Worm (Caenorhabditis elegans) whole organism, L4 larva: ENCODE results near the gene K12H6.6.

ENCODE experiments used
- F37D6.2 ChIP-seq: sonication (generic microtip); optimal IDR thresholded peaks from 2 replicates; lab custom pipeline; 2016; ENCODE audit warnings: mild to moderate bottlenecking, missing genetic modification characterization, missing compliant biosample characterization
- F44E2.7 ChIP-seq: fragments of 200-800 bp; sonication (Bioruptor generic); IDR thresholded peaks from 2 replicates; pipeline ENCODE4 v2.1.2; 2022; ENCODE audit warnings: missing genetic modification characterization, missing compliant biosample characterization
- F49E8.2 ChIP-seq: sonication (generic microtip); optimal IDR thresholded peaks from 2 replicates; lab custom pipeline; 2016; ENCODE audit warnings: missing compliant biosample characterization, mild to moderate bottlenecking, missing genetic modification characterization, borderline replicate concordance
- Y105C5A.15 ChIP-seq: fragments of 200-800 bp; sonication (Bioruptor generic); IDR thresholded peaks from 2 replicates; pipeline ENCODE4 v1.3.6; 2022; ENCODE audit warnings: missing genetic modification characterization, missing compliant biosample characterization
- Y75B8A.6 ChIP-seq: fragments of 200-800 bp; sonication (Bioruptor generic); IDR thresholded peaks from 2 replicates; pipeline ENCODE4 v1.3.6; 2022; ENCODE audit warnings: missing genetic modification reagents, missing genetic modification characterization, missing compliant biosample characterization
- aha-1 ChIP-seq: fragments of 150-350 bp; peaks from one replicate; lab custom pipeline; 2014; ENCODE audit warnings: missing biosample characterization, missing genetic modification characterization
- aly-2 ChIP-seq: sonication (generic microtip); optimal IDR thresholded peaks from 2 replicates; lab custom pipeline; 2018; ENCODE audit warnings: missing biosample characterization, missing genetic modification characterization
- arid-1 ChIP-seq: fragments of 200-800 bp; sonication (Bioruptor generic); conservative IDR thresholded peaks from 2 replicates; pipeline ENCODE4 v1.3.6; 2022; ENCODE audit warnings: missing genetic modification reagents, missing genetic modification characterization, missing compliant biosample characterization
- ceh-20 ChIP-seq: fragments of 200-800 bp; sonication (Bioruptor generic); IDR thresholded peaks from 2 replicates; pipeline ENCODE4 v1.3.6; 2022; ENCODE audit warnings: missing genetic modification reagents, missing genetic modification characterization, missing compliant biosample characterization
- ceh-28 ChIP-seq: fragments of 150-350 bp; optimal IDR thresholded peaks from 2 replicates; lab custom pipeline; 2014; ENCODE audit warnings: missing biosample characterization, missing genetic modification reagents, missing genetic modification characterization
- ceh-62 ChIP-seq: sonication (generic microtip); optimal IDR thresholded peaks from 2 replicates; lab custom pipeline; 2017; ENCODE audit warnings: missing biosample characterization, missing genetic modification characterization
- ceh-82 ChIP-seq: sonication (generic microtip); optimal IDR thresholded peaks from 2 replicates; lab custom pipeline; 2017; ENCODE audit warnings: missing biosample characterization, missing genetic modification characterization
- daf-16 ChIP-seq, 3 experiments: sonication (generic microtip); optimal IDR thresholded peaks; 2 replicates each; lab custom pipeline; 2016 to 2017; ENCODE audit warnings: missing genetic modification characterization in 3 of 3, missing genetic modification reagents in 3 of 3, mild to moderate bottlenecking in 2 of 3, missing compliant biosample characterization in 2 of 3, missing biosample characterization in 1 of 3, moderate library complexity in 1 of 3
- daf-8 ChIP-seq: fragments of 200-800 bp; sonication (Bioruptor generic); IDR thresholded peaks from 2 replicates; pipeline ENCODE4 v1.3.6; 2022; ENCODE audit warnings: missing genetic modification characterization, missing compliant biosample characterization
- dmd-8 ChIP-seq: fragments of 200-800 bp; sonication (Bioruptor generic); IDR thresholded peaks from 2 replicates; pipeline ENCODE4 v1.3.6; 2022; ENCODE audit warnings: missing genetic modification characterization, missing compliant biosample characterization
- dpl-1 ChIP-seq: fragments of 150-350 bp; optimal IDR thresholded peaks from 2 replicates; lab custom pipeline; 2014; ENCODE audit warnings: missing biosample characterization, missing genetic modification reagents, missing genetic modification characterization
- fkh-10 ChIP-seq: fragments of 150-350 bp; optimal IDR thresholded peaks from 2 replicates; lab custom pipeline; 2014; ENCODE audit warnings: missing biosample characterization, missing genetic modification reagents, missing genetic modification characterization
- gei-8 ChIP-seq: fragments of 200-800 bp; sonication (Bioruptor generic); optimal IDR thresholded peaks from 2 replicates; lab custom pipeline; 2018; ENCODE audit warnings: mild to moderate bottlenecking, missing genetic modification characterization, missing compliant biosample characterization
- jun-1 ChIP-seq: fragments of 150-350 bp; optimal IDR thresholded peaks from 2 replicates; lab custom pipeline; 2014; ENCODE audit warnings: missing biosample characterization, missing genetic modification reagents, missing genetic modification characterization
- lim-7 ChIP-seq: fragments of 200-800 bp; sonication (Bioruptor generic); IDR thresholded peaks from 2 replicates; pipeline ENCODE4 v1.3.6; 2022; ENCODE audit warnings: missing genetic modification characterization, missing compliant biosample characterization
- lsy-2 ChIP-seq, 2 experiments: fragments of 150-350 bp in 1 of 2; sonication (generic microtip) in 1 of 2; optimal IDR thresholded peaks; 2 replicates each; lab custom pipeline; 2014 to 2017; ENCODE audit warnings: missing biosample characterization in 2 of 2, missing genetic modification characterization in 2 of 2
- mdt-29 ChIP-seq: fragments of 200-800 bp; sonication (Bioruptor generic); IDR thresholded peaks from 2 replicates; pipeline ENCODE4 v1.3.6; 2022; ENCODE audit warnings: missing genetic modification reagents, missing genetic modification characterization, missing compliant biosample characterization
- mes-2 ChIP-seq: sonication (generic microtip); optimal IDR thresholded peaks from 2 replicates; lab custom pipeline; 2016; ENCODE audit warnings: missing genotype, mild to moderate bottlenecking, missing genetic modification characterization, missing compliant biosample characterization; ENCODE audit not compliant: poor library complexity, severe bottlenecking
- nhr-28 ChIP-seq: fragments of 150-350 bp; optimal IDR thresholded peaks from 2 replicates; lab custom pipeline; 2014; ENCODE audit warnings: missing biosample characterization, missing genetic modification characterization
- nhr-6 ChIP-seq: fragments of 150-350 bp; optimal IDR thresholded peaks from 2 replicates; lab custom pipeline; 2014; ENCODE audit warnings: missing biosample characterization, missing genetic modification characterization
- nhr-76 ChIP-seq: fragments of 150-350 bp; optimal IDR thresholded peaks from 2 replicates; lab custom pipeline; 2014; ENCODE audit warnings: missing biosample characterization, missing genetic modification characterization
- pha-4 ChIP-seq, 2 experiments: fragments of 150-350 bp in 1 of 2; fragments of 200-800 bp in 1 of 2; sonication (Bioruptor generic) in 1 of 2; IDR thresholded peaks in 1 of 2; optimal IDR thresholded peaks in 1 of 2; 2 replicates each; pipeline versions ENCODE4 v1.3.6 to Lab custom; 2014 to 2022; ENCODE audit warnings: missing genetic modification characterization in 2 of 2, missing genetic modification reagents in 2 of 2, missing biosample characterization in 1 of 2, missing compliant biosample characterization in 1 of 2
- php-3 ChIP-seq: fragments of 200-800 bp; sonication (Bioruptor generic); IDR thresholded peaks from 2 replicates; pipeline ENCODE4 v1.3.6; 2022; ENCODE audit warnings: missing genetic modification reagents, missing genetic modification characterization, missing compliant biosample characterization
- pqm-1 ChIP-seq: sonication (generic microtip); optimal IDR thresholded peaks from 2 replicates; lab custom pipeline; 2017; ENCODE audit warnings: missing biosample characterization, missing genetic modification characterization
- saeg-2 ChIP-seq: fragments of 200-800 bp; sonication (Bioruptor generic); IDR thresholded peaks from 2 replicates; pipeline ENCODE4 v1.3.6; 2022; ENCODE audit warnings: missing genetic modification reagents, missing genetic modification characterization, missing compliant biosample characterization
- sdz-12 ChIP-seq: fragments of 200-800 bp; sonication (Bioruptor generic); optimal IDR thresholded peaks from 2 replicates; lab custom pipeline; 2018; ENCODE audit warnings: mild to moderate bottlenecking, missing genetic modification characterization, missing compliant biosample characterization
- snpc-1.2 ChIP-seq: fragments of 200-800 bp; sonication (Bioruptor generic); IDR thresholded peaks from 2 replicates; pipeline ENCODE4 v1.3.6; 2022; ENCODE audit warnings: missing genetic modification reagents, missing genetic modification characterization, missing compliant biosample characterization
- unc-130 ChIP-seq: sonication (generic microtip); optimal IDR thresholded peaks from 2 replicates; lab custom pipeline; 2016; ENCODE audit warnings: missing genetic modification reagents, missing genetic modification characterization, missing compliant biosample characterization
- unc-62 ChIP-seq, 3 experiments: fragments of 150-350 bp in 1 of 3; sonication (generic microtip); optimal IDR thresholded peaks in 2 of 3; peaks in 1 of 3; 1 replicate in 1 of 3; 2 replicates in 2 of 3; lab custom pipeline; 2014 to 2017; ENCODE audit warnings: missing biosample characterization in 3 of 3, missing genetic modification characterization in 3 of 3, missing genetic modification reagents in 3 of 3, missing genotype in 1 of 3
- zag-1 ChIP-seq: fragments of 150-350 bp; optimal IDR thresholded peaks from 2 replicates; lab custom pipeline; 2014; ENCODE audit warnings: missing biosample characterization, missing genetic modification characterization
- zfp-2 ChIP-seq: sonication (generic microtip); optimal IDR thresholded peaks from 2 replicates; lab custom pipeline; 2016; ENCODE audit warnings: mild to moderate bottlenecking, missing genetic modification characterization, missing compliant biosample characterization
- zip-2 ChIP-seq: fragments of 150-350 bp; optimal IDR thresholded peaks from 2 replicates; lab custom pipeline; 2014; ENCODE audit warnings: missing biosample characterization, missing genetic modification characterization
- ztf-11 ChIP-seq: fragments of 150-350 bp; optimal IDR thresholded peaks from 2 replicates; lab custom pipeline; 2014; ENCODE audit warnings: missing biosample characterization, missing genetic modification characterization

The K12H6.6 gene

DNA sequence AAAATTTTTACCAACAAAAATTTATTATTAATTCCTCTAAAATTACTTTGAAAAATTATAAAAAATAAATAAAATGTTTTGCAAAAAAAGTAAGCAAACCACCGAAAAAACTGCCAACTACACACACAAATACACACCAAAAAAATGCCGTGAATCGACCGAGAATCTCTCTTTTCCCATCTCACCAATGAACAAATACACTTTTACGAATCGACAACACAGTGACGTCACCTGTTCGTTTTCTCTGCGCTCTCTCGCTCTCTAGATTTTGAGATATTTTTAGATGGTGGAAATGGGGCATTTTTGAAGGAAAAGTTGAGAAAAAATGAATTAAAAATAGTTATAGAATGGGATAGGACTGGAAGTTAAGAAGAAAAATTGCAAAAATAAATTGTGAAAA, 1.1 kb upstream of the K12H6.6 start (continued):
- TF ChIP-seq ceh-62: no peak
- TF ChIP-seq zip-2 (tag; lab: Kevin White, UChicago): no peak
- TF ChIP-seq gei-8: no peak
- TF ChIP-seq F37D6.2 (tag; lab: Kevin White, UChicago): no peak
- TF ChIP-seq ceh-82 (tag; lab: Kevin White, UChicago): no peak
- no peak for TF ChIP-seq ceh-28 (tag; lab: Kevin White, UChicago)
- peak; percentile 36 for TF ChIP-seq aha-1 (tag; lab: Kevin White, UChicago)
- peak in 1 of 2 experiments; percentile 11 for TF ChIP-seq daf-16 (GFP tag; optimal IDR thresholded peaks at IDR 0.05; lab: Kevin White, UChicago)
- TF ChIP-seq daf-16 (tag; optimal IDR thresholded peaks at IDR 0.05; lab: Kevin White, UChicago): peak; percentile 40
- peak; percentile 53 for TF ChIP-seq nhr-28 (tag; lab: Kevin White, UChicago)
- TF ChIP-seq mes-2 (tag; lab: Kevin White, UChicago): no peak
- no peak for TF ChIP-seq nhr-76 (tag; lab: Kevin White, UChicago)
- TF ChIP-seq nhr-6 (tag; lab: Kevin White, UChicago): peak; percentile 25
- no peak for TF ChIP-seq jun-1 (tag; lab: Kevin White, UChicago)
- TF ChIP-seq lsy-2 (tag; optimal IDR thresholded peaks at IDR 0.05; lab: Kevin White, UChicago): peak in 1 of 2 experiments; percentile 38
- no peak for TF ChIP-seq arid-1
- TF ChIP-seq pqm-1 (tag; lab: Kevin White, UChicago): no peak
- TF ChIP-seq Y75B8A.6 (GFP tag; lab: Robert Waterston, UW): no peak
- TF ChIP-seq dpl-1 (GFP tag; lab: Kevin White, UChicago): no peak
- no peak for TF ChIP-seq mdt-29
- no peak for TF ChIP-seq zfp-2 (tag; lab: Kevin White, UChicago)
- no peak for TF ChIP-seq pha-4 (GFP tag; IDR thresholded peaks at IDR 0.05; lab: Robert Waterston, UW)
- peak; percentile 50 for TF ChIP-seq pha-4 (tag; optimal IDR thresholded peaks at IDR 0.05; lab: Kevin White, UChicago)
- no peak for TF ChIP-seq saeg-2 (GFP tag; lab: Robert Waterston, UW)
- no peak for TF ChIP-seq F49E8.2 (tag; lab: Kevin White, UChicago)
- TF ChIP-seq ceh-20 (GFP tag; lab: Robert Waterston, UW): no peak
- no peak for TF ChIP-seq aly-2 (tag; lab: Kevin White, UChicago)
- TF ChIP-seq php-3 (GFP tag; lab: Robert Waterston, UW): no peak

- no peak for TF ChIP-seq sdz-12 (GFP tag; lab: Kevin White, UChicago)
- TF ChIP-seq arid-1: 0 out of 2 replicates have a peak, but pooled peaks have one; percentile 19
- no peak for TF ChIP-seq daf-8 (GFP tag; lab: Robert Waterston, UW)
- no peak for TF ChIP-seq zag-1 (tag; lab: Kevin White, UChicago)
- no peak for TF ChIP-seq dpl-1 (GFP tag; lab: Kevin White, UChicago)
- peak; percentile 40; the same call in 1 of the 2 replicates for TF ChIP-seq snpc-1.2 (GFP tag; lab: Robert Waterston, UW)
- no peak for TF ChIP-seq fkh-10
- TF ChIP-seq Y105C5A.15 (GFP tag; lab: Robert Waterston, UW): no peak
- TF ChIP-seq F44E2.7 (GFP tag; lab: Robert Waterston, UW): 0 out of 2 replicates have a peak, but pooled peaks have one; percentile 53
- 0 out of 2 replicates have a peak, but pooled peaks have one; percentile 21 for TF ChIP-seq dmd-8
- TF ChIP-seq lim-7 (GFP tag; lab: Robert Waterston, UW): peak; percentile 35; the same call in 1 of the 2 replicates
- no peak for TF ChIP-seq ztf-11 (tag; lab: Kevin White, UChicago)
Measured at ce11 chrII:2830144-2830543, 889 bp downstream of the K12H6.6 start.

DNA sequence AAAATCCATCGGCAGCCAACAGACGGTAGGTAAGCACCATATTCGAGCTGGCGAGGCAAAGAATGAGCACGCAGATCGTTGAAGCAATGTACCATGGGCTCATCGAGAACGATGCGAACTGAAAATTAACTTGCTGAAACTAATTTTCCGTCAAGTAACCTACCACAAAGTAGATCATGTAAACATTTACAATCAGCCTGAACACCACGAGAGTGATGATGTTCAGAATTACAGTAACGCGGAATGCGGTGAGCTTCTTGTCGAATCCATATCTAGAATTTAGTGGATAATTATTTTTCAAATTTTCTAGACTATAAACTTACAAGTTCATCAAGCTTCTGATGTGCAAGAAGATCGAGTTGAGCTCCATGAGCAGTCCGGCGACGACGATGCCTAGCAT, 1.6 kb downstream of the K12H6.6 start:
- peak; percentile 26 for TF ChIP-seq aha-1 (tag; lab: Kevin White, UChicago)
- peak in 1 of 2 experiments; percentile 92 for TF ChIP-seq unc-62 (GFP tag; optimal IDR thresholded peaks at IDR 0.05 in 1 of 2; lab: Kevin White, UChicago)
- TF ChIP-seq unc-62 (tag; optimal IDR thresholded peaks at IDR 0.05; lab: Kevin White, UChicago): no peak
- no peak for TF ChIP-seq unc-130
